Worm (Caenorhabditis elegans): Measurements from ENCODE around the gene nhr-173.

DNA sequence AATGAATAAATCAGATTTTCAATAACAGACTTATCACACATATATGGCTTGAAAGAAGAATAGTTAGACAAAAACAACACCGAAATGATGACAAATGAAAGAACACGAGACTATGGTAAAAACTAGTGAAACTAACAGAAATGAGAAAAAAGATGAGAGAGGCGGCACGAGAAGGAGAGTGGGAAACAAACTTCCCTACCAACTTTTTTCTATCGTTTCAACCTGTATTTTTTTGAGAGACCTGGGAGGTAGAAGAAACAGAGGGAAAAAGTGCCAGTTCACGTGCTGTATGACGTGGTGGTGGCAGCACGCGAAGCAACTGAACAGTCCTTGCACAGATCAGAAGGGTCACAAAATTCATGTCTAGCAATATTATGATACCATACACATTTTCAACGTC, 12.5 kb upstream of the nhr-173 start:
- no peak for TF ChIP-seq ets-5 (GFP tag; IDR thresholded peaks at IDR 0.05)
- TF ChIP-seq ztf-11 (tag; optimal IDR thresholded peaks at IDR 0.05): no peak
- TF ChIP-seq nhr-237 (tag; optimal IDR thresholded peaks at IDR 0.05): no peak
- TF ChIP-seq hpl-2 (GFP tag; optimal IDR thresholded peaks at IDR 0.05): no peak
- TF ChIP-seq ama-1 (optimal IDR thresholded peaks at IDR 0.05): no peak
- TF ChIP-seq aly-2 (tag; optimal IDR thresholded peaks at IDR 0.05): no peak
- TF ChIP-seq ces-1 (GFP tag; optimal IDR thresholded peaks at IDR 0.05): no peak
- TF ChIP-seq nhr-76 (tag; optimal IDR thresholded peaks at IDR 0.05): no peak
- TF ChIP-seq ztf-4 (tag; optimal IDR thresholded peaks at IDR 0.05): no peak
- peak; percentile 23 for TF ChIP-seq lir-3 (tag; optimal IDR thresholded peaks at IDR 0.05; ENCODE audit: poor library complexity)
